Fruit fly (Drosophila melanogaster) whole organism, prepupa: ENCODE measurements around the gene CG9855.

Experiments used
- CG9139 ChIP-seq: fragments of 200-800 bp; sonication (Bioruptor generic); optimal IDR thresholded peaks from 3 replicates; lab custom pipeline; 2017; ENCODE audit warnings: missing biosample characterization, mild to moderate bottlenecking, missing genetic modification characterization
- OdsH ChIP-seq: fragments of 200-800 bp; sonication (Bioruptor generic); optimal IDR thresholded peaks from 3 replicates; lab custom pipeline; 2016; ENCODE audit warnings: missing biosample characterization, missing genetic modification characterization
- lz ChIP-seq: fragments of 200-800 bp; sonication (Bioruptor generic); optimal IDR thresholded peaks from 3 replicates; lab custom pipeline; 2016; ENCODE audit warnings: missing biosample characterization, missing genetic modification characterization

DNA sequence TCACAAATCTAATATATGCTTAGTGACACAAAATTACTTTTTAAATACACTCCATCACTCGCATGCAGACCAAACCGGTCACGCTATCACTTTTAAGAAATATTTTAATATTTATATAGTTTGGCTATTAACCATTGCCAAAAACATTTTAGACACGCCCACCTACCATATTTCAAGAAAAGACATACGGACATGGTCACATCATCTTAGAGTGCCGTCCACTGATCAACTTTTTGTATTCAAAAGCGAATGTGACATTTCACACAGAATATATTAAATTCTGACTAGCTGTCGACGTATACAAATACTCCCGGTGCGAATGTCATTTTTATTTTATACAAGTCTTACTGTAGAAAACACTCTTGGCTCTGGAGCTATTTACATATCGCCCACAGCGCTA lies 18.5 kb upstream of the CG9855 start, which contains the start of gene CG31528:
- TF ChIP-seq OdsH (GFP tag; lab: Kevin White, UChicago) (no peak), lz (GFP tag; lab: Kevin White, UChicago) (no peak), CG9139 (no peak)
